Fruit fly (Drosophila melanogaster): Measurements from ENCODE around the gene Pc.

Gene Pc

DNA sequence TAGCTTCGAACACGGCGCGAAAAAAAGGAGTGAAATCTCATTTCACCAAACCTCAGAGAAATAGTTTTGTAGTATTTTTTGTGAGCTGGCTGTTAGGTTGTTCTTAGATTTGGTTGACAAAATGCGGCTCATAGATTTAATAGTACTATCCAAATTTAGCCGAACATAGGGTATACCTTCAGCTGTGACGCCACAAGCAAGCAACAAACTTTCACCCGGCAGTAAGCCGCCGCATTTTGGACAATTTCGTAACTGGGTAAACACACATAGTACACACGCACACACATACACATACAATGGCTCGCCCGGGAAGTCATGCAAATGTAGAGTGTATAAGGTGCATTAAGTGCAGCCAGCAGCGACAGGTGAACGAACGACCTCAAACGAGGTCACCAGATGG lies 58.6 kb downstream of the Pc start (continued):
- TF ChIP-seq Met (GFP tag; optimal IDR thresholded peaks at IDR 0.05): no peak
- no peak for TF ChIP-seq svp (GFP tag)
- TF ChIP-seq salr (GFP tag; optimal IDR thresholded peaks at IDR 0.05): peak in 1 of 2 experiments; percentile 40
- TF ChIP-seq CG31627 (GFP tag; optimal IDR thresholded peaks at IDR 0.05): no peak
- no peak for TF ChIP-seq CG6792 (GFP tag; optimal IDR thresholded peaks at IDR 0.05)

DNA sequence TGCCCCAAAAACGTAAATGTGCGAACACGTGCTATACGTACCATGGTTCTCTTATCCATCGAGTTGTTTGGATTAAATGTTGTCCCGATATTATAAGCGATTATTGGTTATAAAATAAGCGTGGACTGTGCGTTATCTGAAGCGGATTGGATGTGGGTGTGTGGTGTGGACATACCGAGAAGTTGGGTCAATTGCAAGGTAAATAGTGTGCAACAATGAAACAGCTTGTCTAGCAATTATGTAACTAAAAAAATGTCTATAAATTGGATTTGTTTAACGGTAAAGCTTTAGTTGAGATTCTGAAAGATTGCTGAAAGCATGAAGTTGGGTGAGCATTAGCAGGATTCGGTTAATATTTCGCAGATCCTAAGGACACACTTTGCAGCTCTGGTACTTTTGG lies 60.1 kb downstream of the Pc start, which contains the start of gene CG43218:
Gene CG43218 (plus strand): TSS at position 290 of the 400 bp plus-strand sequence.
- TF ChIP-seq pdm3 (GFP tag; optimal IDR thresholded peaks at IDR 0.05) (no peak), Eip78C (GFP tag) (peak; percentile 65), dsx (GFP tag; optimal IDR thresholded peaks at IDR 0.05; ENCODE audit: poor library complexity, severe bottlenecking) (peak; percentile 45)
